Worm (Caenorhabditis elegans) whole organism, L2 larva: ENCODE results near the gene pals-25.
"Not testable (repeated sequence)": the region's sequence is repeated elsewhere in the genome, so short reads cannot be mapped to it uniquely, and the experiment has no call there.

Experiments
- ZK546.5 ChIP-seq: sonication (generic microtip); optimal IDR thresholded peaks from 2 replicates; lab custom pipeline; 2017; ENCODE audit warnings: missing biosample characterization, missing genetic modification characterization
- aly-2 ChIP-seq: fragments of 150-350 bp; optimal IDR thresholded peaks from 2 replicates; lab custom pipeline; 2014; ENCODE audit warnings: missing biosample characterization, missing genetic modification characterization
- ceh-82 ChIP-seq: fragments of 150-350 bp; optimal IDR thresholded peaks from 2 replicates; lab custom pipeline; 2014; ENCODE audit warnings: missing biosample characterization, missing genetic modification characterization
- lsy-2 ChIP-seq, 2 experiments: fragments of 150-350 bp in 1 of 2; sonication (generic microtip) in 1 of 2; optimal IDR thresholded peaks; 2 replicates each; lab custom pipeline; 2014 to 2017; ENCODE audit warnings: missing biosample characterization in 2 of 2, missing genetic modification characterization in 2 of 2
- mdl-1 ChIP-seq, 2 experiments: fragments of 150-350 bp in 1 of 2; sonication (generic microtip) in 1 of 2; optimal IDR thresholded peaks; 2 replicates each; lab custom pipeline; 2017; ENCODE audit warnings: missing biosample characterization in 2 of 2, missing genetic modification characterization in 2 of 2
- nhr-77 ChIP-seq: fragments of 150-350 bp; optimal IDR thresholded peaks from 2 replicates; lab custom pipeline; 2014; ENCODE audit warnings: missing biosample characterization, missing genetic modification characterization
- snpc-4 ChIP-seq: fragments of 150-350 bp; optimal IDR thresholded peaks from 2 replicates; lab custom pipeline; 2014; ENCODE audit warnings: missing biosample characterization, missing genetic modification characterization
- unc-55 ChIP-seq: fragments of 150-350 bp; sonication (generic microtip); optimal IDR thresholded peaks from 3 replicates; lab custom pipeline; 2014; ENCODE audit warnings: missing biosample characterization, missing genetic modification reagents, missing genetic modification characterization
- unc-62 ChIP-seq: fragments of 150-350 bp; optimal IDR thresholded peaks from 2 replicates; lab custom pipeline; 2014; ENCODE audit warnings: missing biosample characterization, missing genetic modification reagents, missing genetic modification characterization
- ztf-1 ChIP-seq: fragments of 200-800 bp; sonication (Bioruptor generic); conservative IDR thresholded peaks from 2 replicates; pipeline ENCODE4 v1.3.6; 2022; ENCODE audit warnings: missing genetic modification characterization, missing compliant biosample characterization

DNA sequence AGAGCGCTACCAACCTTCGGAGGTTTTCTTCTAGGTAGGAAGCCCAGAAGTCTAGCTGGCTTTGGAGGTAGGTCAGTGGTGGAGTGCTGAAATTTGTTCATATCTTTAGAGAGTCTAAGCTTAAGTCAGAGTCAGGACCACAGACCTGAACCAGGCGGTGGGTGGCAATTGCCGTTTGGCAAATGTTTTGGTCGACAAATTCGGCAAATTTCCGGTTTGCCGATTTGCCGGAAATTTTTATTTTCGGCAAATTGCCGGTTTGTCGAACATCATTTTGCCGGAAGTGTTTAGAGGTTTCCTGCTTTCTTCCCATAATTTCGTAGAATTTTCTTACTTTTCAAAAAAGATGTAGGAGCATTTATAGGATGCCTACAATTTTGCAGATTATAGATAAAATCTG lies 35.5 kb upstream of the pals-25 start, which contains the start of gene C29F9.9:
- not testable (repeated sequence) for TF ChIP-seq lsy-2 (tag; optimal IDR thresholded peaks at IDR 0.05; lab: Kevin White, UChicago); nhr-77 (tag; lab: Kevin White, UChicago); ztf-1 (GFP tag; lab: Robert Waterston, UW); unc-62 (GFP tag; lab: Kevin White, UChicago); ceh-82; aly-2 (tag; lab: Kevin White, UChicago); snpc-4 (tag; lab: Kevin White, UChicago); unc-55 (GFP tag; lab: Kevin White, UChicago); ZK546.5 (tag; lab: Kevin White, UChicago); mdl-1 (tag; optimal IDR thresholded peaks at IDR 0.05; lab: Kevin White, UChicago)
